Fruit fly (Drosophila melanogaster) whole organism, embryonic: ENCODE data around the gene fliI.

Experiments used
- Atf6 ChIP-seq: fragments of 200-800 bp; sonication (Bioruptor generic); IDR thresholded peaks from 2 replicates; pipeline ENCODE4 v1.3.6; 2022; ENCODE audit warnings: missing biosample characterization, missing genetic modification characterization
- B-H2 ChIP-seq: fragments of 200-800 bp; sonication (Bioruptor generic); optimal IDR thresholded peaks from 2 replicates; lab custom pipeline; 2018; ENCODE audit warnings: missing biosample characterization, mild to moderate bottlenecking, missing genetic modification characterization
- C15 ChIP-seq: fragments of 200-800 bp; sonication (Bioruptor generic); IDR thresholded peaks from 3 replicates; pipeline ENCODE4 v1.3.6; 2022; ENCODE audit warnings: missing biosample characterization, missing genetic modification characterization
- CG10147 ChIP-seq: fragments of 200-800 bp; sonication (Bioruptor generic); optimal IDR thresholded peaks from 2 replicates; lab custom pipeline; 2019; ENCODE audit warnings: missing biosample characterization, mild to moderate bottlenecking, missing genetic modification characterization, moderate library complexity
- CG12942 ChIP-seq: fragments of 200-800 bp; sonication (Bioruptor generic); optimal IDR thresholded peaks from 3 replicates; lab custom pipeline; 2016; ENCODE audit warnings: missing biosample characterization, missing genetic modification characterization
- CG13123 ChIP-seq: fragments of 200-800 bp; sonication (Bioruptor generic); optimal IDR thresholded peaks from 2 replicates; lab custom pipeline; 2016; ENCODE audit warnings: missing biosample characterization, missing genetic modification characterization
- CG14710 ChIP-seq: fragments of 200-800 bp; sonication (Bioruptor generic); optimal IDR thresholded peaks from 3 replicates; lab custom pipeline; 2019; ENCODE audit warnings: missing biosample characterization, mild to moderate bottlenecking, missing genetic modification characterization, moderate library complexity
- CG15696 ChIP-seq: fragments of 200-800 bp; sonication (Bioruptor generic); optimal IDR thresholded peaks from 2 replicates; lab custom pipeline; 2019; ENCODE audit warnings: missing biosample characterization, mild to moderate bottlenecking, missing genetic modification characterization, moderate library complexity
- CG1603 ChIP-seq: fragments of 200-800 bp; sonication (Bioruptor generic); optimal IDR thresholded peaks from 2 replicates; lab custom pipeline; 2019; ENCODE audit warnings: missing biosample characterization, mild to moderate bottlenecking, missing genetic modification characterization, moderate library complexity
- CG17802 ChIP-seq: fragments of 200-800 bp; sonication (Bioruptor generic); optimal IDR thresholded peaks from 2 replicates; lab custom pipeline; 2018; ENCODE audit warnings: missing biosample characterization, mild to moderate bottlenecking, missing genetic modification characterization, moderate library complexity
- CG17829 ChIP-seq: fragments of 200-800 bp; optimal IDR thresholded peaks from 2 replicates; lab custom pipeline; 2019; ENCODE audit warnings: missing biosample characterization, mild to moderate bottlenecking, missing genetic modification characterization, moderate library complexity
- CG18599 ChIP-seq: fragments of 200-800 bp; sonication (Bioruptor generic); optimal IDR thresholded peaks from 3 replicates; lab custom pipeline; 2017; ENCODE audit warnings: missing biosample characterization, missing genetic modification characterization, mild to moderate bottlenecking, moderate library complexity, missing genetic modification reagents
- CG30403 ChIP-seq: fragments of 200-800 bp; sonication (Bioruptor generic); optimal IDR thresholded peaks from 3 replicates; lab custom pipeline; 2016; ENCODE audit warnings: missing biosample characterization, missing genetic modification characterization
- CG34224 ChIP-seq: fragments of 200-800 bp; sonication (Bioruptor generic); IDR thresholded peaks from 3 replicates; pipeline ENCODE4 v1.3.6; 2022; ENCODE audit warnings: missing biosample characterization, missing genetic modification characterization; ENCODE audit not compliant: partially characterized antibody
- CG8388 ChIP-seq: fragments of 200-800 bp; sonication (Bioruptor generic); optimal IDR thresholded peaks from 2 replicates; lab custom pipeline; 2019; ENCODE audit warnings: missing biosample characterization, mild to moderate bottlenecking, missing genetic modification characterization, moderate library complexity
- CHES-1-like ChIP-seq: fragments of 200-800 bp; sonication (Bioruptor generic); optimal IDR thresholded peaks from 2 replicates; lab custom pipeline; 2016; ENCODE audit warnings: missing biosample characterization, missing genetic modification characterization
- Chrac-16 ChIP-seq: fragments of 200-800 bp; sonication (Bioruptor generic); optimal IDR thresholded peaks from 3 replicates; lab custom pipeline; 2016; ENCODE audit warnings: missing biosample characterization, missing genetic modification characterization
- Dad ChIP-seq: fragments of 200-800 bp; sonication (Bioruptor generic); optimal IDR thresholded peaks from 3 replicates; lab custom pipeline; 2016; ENCODE audit warnings: missing biosample characterization, missing genetic modification characterization
- Hand ChIP-seq: fragments of 200-800 bp; sonication (Bioruptor generic); optimal IDR thresholded peaks from 2 replicates; lab custom pipeline; 2017; ENCODE audit warnings: mild to moderate bottlenecking, missing biosample characterization, missing genetic modification reagents, missing genetic modification characterization
- HmgZ ChIP-seq: fragments of 200-800 bp; sonication (Bioruptor generic); optimal IDR thresholded peaks from 2 replicates; lab custom pipeline; 2018; ENCODE audit warnings: missing biosample characterization, mild to moderate bottlenecking, missing genetic modification characterization
- NC2α ChIP-seq: fragments of 200-800 bp; sonication (Bioruptor generic); optimal IDR thresholded peaks from 2 replicates; lab custom pipeline; 2016; ENCODE audit warnings: missing biosample characterization, missing genetic modification characterization
- Oli ChIP-seq: fragments of 200-800 bp; sonication (Bioruptor generic); optimal IDR thresholded peaks from 2 replicates; lab custom pipeline; 2018; ENCODE audit warnings: missing biosample characterization, mild to moderate bottlenecking, missing genetic modification characterization, moderate library complexity
- Sry-β ChIP-seq: fragments of 200-800 bp; sonication (Bioruptor generic); optimal IDR thresholded peaks from 2 replicates; lab custom pipeline; 2018; ENCODE audit warnings: missing biosample characterization, mild to moderate bottlenecking, missing genetic modification characterization, moderate library complexity
- Tbp ChIP-seq: fragments of >200 bp; optimal IDR thresholded peaks from 2 replicates; lab custom pipeline; 2018; ENCODE audit warnings: missing biosample characterization, missing genetic modification characterization
- Usf ChIP-seq: fragments of 200-800 bp; sonication (Bioruptor generic); optimal IDR thresholded peaks from 2 replicates; lab custom pipeline; 2017; ENCODE audit warnings: missing genotype, missing biosample characterization, missing genetic modification characterization
- YL-1 ChIP-seq: fragments of 200-800 bp; sonication (Bioruptor generic); optimal IDR thresholded peaks from 3 replicates; lab custom pipeline; 2017; ENCODE audit warnings: missing biosample characterization, mild to moderate bottlenecking, missing genetic modification characterization
- ac ChIP-seq: fragments of 200-800 bp; sonication (Bioruptor generic); optimal IDR thresholded peaks from 3 replicates; lab custom pipeline; 2017; ENCODE audit warnings: missing biosample characterization, mild to moderate bottlenecking, missing genetic modification characterization
- aop ChIP-seq: fragments of 200-800 bp; sonication (Bioruptor generic); IDR thresholded peaks from 2 replicates; pipeline ENCODE4 v1.3.6; 2022; ENCODE audit warnings: missing biosample characterization, missing genetic modification characterization
- ap ChIP-seq: fragments of 200-800 bp; sonication (Bioruptor generic); IDR thresholded peaks from 2 replicates; pipeline ENCODE4 v1.3.6; 2022; ENCODE audit warnings: missing biosample characterization, missing genetic modification characterization
- corto ChIP-seq: fragments of 200-800 bp; sonication (Bioruptor generic); optimal IDR thresholded peaks from 2 replicates; lab custom pipeline; 2016; ENCODE audit warnings: missing biosample characterization, mild to moderate bottlenecking, missing genetic modification characterization, moderate library complexity
- crc ChIP-seq: fragments of 200-800 bp; sonication (Bioruptor generic); optimal IDR thresholded peaks from 2 replicates; lab custom pipeline; 2016; ENCODE audit warnings: missing biosample characterization, missing genetic modification characterization
- ewg ChIP-seq: fragments of 200-800 bp; sonication (Bioruptor generic); optimal IDR thresholded peaks from 3 replicates; lab custom pipeline; 2017; ENCODE audit warnings: mild to moderate bottlenecking, missing biosample characterization, missing genetic modification reagents, missing genetic modification characterization
- fd64A ChIP-seq: fragments of 200-800 bp; sonication (Bioruptor generic); optimal IDR thresholded peaks from 3 replicates; lab custom pipeline; 2018; ENCODE audit warnings: missing biosample characterization, mild to moderate bottlenecking, missing genetic modification characterization
- fd96Cb ChIP-seq: fragments of 200-800 bp; sonication (Bioruptor generic); optimal IDR thresholded peaks from 2 replicates; lab custom pipeline; 2018; ENCODE audit warnings: missing biosample characterization, mild to moderate bottlenecking, missing genetic modification characterization, moderate library complexity
- gcm2 ChIP-seq: fragments of 200-800 bp; sonication (Bioruptor generic); optimal IDR thresholded peaks from 2 replicates; lab custom pipeline; 2016; ENCODE audit warnings: missing biosample characterization, missing genetic modification characterization
- gt ChIP-seq: fragments of 200-800 bp; sonication (Bioruptor generic); IDR thresholded peaks from 2 replicates; pipeline ENCODE4 v1.3.6; 2022; ENCODE audit warnings: missing biosample characterization, missing genetic modification characterization
- ham ChIP-seq: fragments of 200-800 bp; sonication (Bioruptor generic); IDR thresholded peaks from 2 replicates; pipeline ENCODE4 v1.3.6; 2022; ENCODE audit warnings: missing biosample characterization, missing genetic modification characterization
- kah ChIP-seq: fragments of 200-800 bp; sonication (Bioruptor generic); optimal IDR thresholded peaks from 2 replicates; lab custom pipeline; 2018; ENCODE audit warnings: missing biosample characterization, mild to moderate bottlenecking, missing genetic modification characterization
- lmd ChIP-seq: fragments of 200-800 bp; sonication (Bioruptor generic); IDR thresholded peaks from 2 replicates; pipeline ENCODE4 v1.3.6; 2022; ENCODE audit warnings: missing biosample characterization, missing genetic modification characterization
- ranshi ChIP-seq: fragments of 200-800 bp; sonication (Bioruptor generic); IDR thresholded peaks from 2 replicates; pipeline ENCODE4 v1.3.6; 2022; ENCODE audit warnings: missing biosample characterization, missing genetic modification characterization
- slou ChIP-seq: fragments of 200-800 bp; sonication (Bioruptor generic); optimal IDR thresholded peaks from 3 replicates; lab custom pipeline; 2016; ENCODE audit warnings: missing biosample characterization, missing genetic modification characterization
- tin ChIP-seq: fragments of 200-800 bp; sonication (Bioruptor generic); optimal IDR thresholded peaks from 3 replicates; lab custom pipeline; 2016; ENCODE audit warnings: missing biosample characterization, missing genetic modification characterization
- tna ChIP-seq: fragments of 200-800 bp; sonication (Bioruptor generic); IDR thresholded peaks from 2 replicates; pipeline ENCODE4 v1.3.6; 2022; ENCODE audit warnings: missing biosample characterization, missing genetic modification characterization; ENCODE audit not compliant: partially characterized antibody
- toy ChIP-seq: fragments of 200-800 bp; sonication (Bioruptor generic); IDR thresholded peaks from 2 replicates; pipeline ENCODE4 v1.3.6; 2022; ENCODE audit warnings: missing biosample characterization, missing genetic modification characterization
- unc-4 ChIP-seq: fragments of 200-800 bp; sonication (Bioruptor generic); IDR thresholded peaks from 2 replicates; pipeline ENCODE4 v1.3.6; 2022; ENCODE audit warnings: missing biosample characterization, missing genetic modification characterization; ENCODE audit not compliant: partially characterized antibody
- unpg ChIP-seq: fragments of 200-800 bp; sonication (Bioruptor generic); optimal IDR thresholded peaks from 3 replicates; lab custom pipeline; 2018; ENCODE audit warnings: missing biosample characterization, mild to moderate bottlenecking, missing genetic modification characterization, moderate library complexity
- wek ChIP-seq: fragments of 200-800 bp; sonication (Bioruptor generic); optimal IDR thresholded peaks from 3 replicates; lab custom pipeline; 2018; ENCODE audit warnings: missing biosample characterization, mild to moderate bottlenecking, missing genetic modification characterization, moderate library complexity
- z ChIP-seq: fragments of 200-800 bp; sonication (Bioruptor generic); IDR thresholded peaks from 3 replicates; pipeline ENCODE4 v1.3.6; 2022; ENCODE audit warnings: missing biosample characterization, missing genetic modification characterization
- zen2 ChIP-seq: fragments of 200-800 bp; sonication (Bioruptor generic); IDR thresholded peaks from 3 replicates; pipeline ENCODE4 v1.3.6; 2022; ENCODE audit warnings: missing biosample characterization, missing genetic modification characterization; ENCODE audit not compliant: partially characterized antibody

The fliI gene

DNA sequence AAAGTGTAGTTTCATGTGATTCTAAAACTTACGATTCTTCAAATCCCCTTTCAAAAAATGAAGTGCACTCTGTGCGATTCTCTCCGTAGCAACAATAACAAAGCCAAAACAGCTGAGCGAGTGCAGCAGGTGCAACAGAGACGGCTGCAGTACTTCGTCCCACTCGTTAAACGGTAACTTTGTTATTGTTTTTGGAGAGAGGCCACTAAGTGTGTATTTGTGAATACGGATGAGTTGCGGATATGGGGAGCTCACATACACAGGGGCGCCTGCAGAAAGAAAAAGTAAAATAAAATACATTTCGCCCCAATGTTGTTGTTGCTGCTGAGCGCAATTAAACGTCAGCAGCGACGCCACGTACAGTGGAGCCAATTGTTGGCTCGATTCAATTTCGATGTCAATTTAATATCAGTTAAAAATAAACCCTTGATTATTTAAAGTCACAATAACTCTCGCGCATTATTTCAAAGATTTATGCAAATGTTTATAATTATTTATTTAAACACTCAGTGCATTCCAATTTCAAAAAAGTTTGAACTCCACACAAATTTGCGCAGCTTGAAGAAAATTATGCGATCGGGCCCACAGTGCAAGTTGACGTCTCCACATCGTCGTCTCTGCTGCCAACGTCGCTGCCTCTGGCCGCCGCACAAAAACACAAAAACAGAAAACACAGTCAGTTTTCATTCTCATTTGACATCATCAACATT, 28.0 kb downstream of the fliI start (continued):
- TF ChIP-seq CG34224 (no peak), B-H2 (GFP tag; lab: Kevin White, UChicago) (peak; percentile 98), CHES-1-like (peak; percentile 93), z (GFP tag; lab: Robert Waterston, UW) (peak; percentile 67; the same call in 2 of the 3 replicates), ewg (peak; percentile 95), corto (GFP tag; lab: Kevin White, UChicago) (peak; percentile 95), CG14710 (tag; lab: Kevin White, UChicago) (peak; percentile 95), CG17802 (tag; lab: Kevin White, UChicago) (peak; percentile 88), aop (GFP tag; lab: Robert Waterston, UW) (peak; percentile 82), gcm2 (GFP tag; lab: Kevin White, UChicago) (peak; percentile 93), CG17829 (tag; lab: Kevin White, UChicago) (peak; percentile 97), Usf (GFP tag; lab: Kevin White, UChicago) (peak; percentile 87), lmd (peak; percentile 98), CG13123 (peak; percentile 89), Chrac-16 (GFP tag; lab: Kevin White, UChicago) (peak; percentile 97), tna (GFP tag; lab: Robert Waterston, UW) (no peak), CG1603 (peak; percentile 87), NC2α (GFP tag; lab: Kevin White, UChicago) (peak; percentile 89), HmgZ (peak; percentile 99), Oli (tag; lab: Kevin White, UChicago) (peak; percentile 99), ham (GFP tag; lab: Robert Waterston, UW) (peak; percentile 93), CG10147 (GFP tag; lab: Kevin White, UChicago) (peak; percentile 96), YL-1 (peak; percentile 93), Dad (GFP tag; lab: Kevin White, UChicago) (peak; percentile 93), Sry-β (peak; percentile 62), zen2 (GFP tag; lab: Robert Waterston, UW) (no peak), fd96Cb (peak; percentile 98), crc (GFP tag; lab: Kevin White, UChicago) (peak; percentile 92), toy (GFP tag; lab: Robert Waterston, UW) (peak; percentile 90), CG12942 (GFP tag; lab: Kevin White, UChicago) (peak; percentile 95), Atf6 (peak; percentile 97), CG18599 (GFP tag; lab: Kevin White, UChicago) (peak; percentile 99), gt (GFP tag; lab: Robert Waterston, UW) (peak; percentile 92), slou (peak; percentile 95), kah (peak; percentile 95), wek (GFP tag; lab: Kevin White, UChicago) (peak; percentile 84), CG30403 (peak; percentile 98), Hand (GFP tag; lab: Kevin White, UChicago) (peak; percentile 96), Tbp (GFP tag; lab: Kevin White, UChicago) (no peak), fd64A (GFP tag; lab: Kevin White, UChicago) (peak; percentile 96), CG8388 (GFP tag; lab: Kevin White, UChicago) (peak; percentile 96), unc-4 (no peak), ranshi (GFP tag; lab: Robert Waterston, UW) (peak; percentile 96), CG15696 (peak; percentile 96), unpg (GFP tag; lab: Kevin White, UChicago) (peak; percentile 98), C15 (GFP tag; lab: Robert Waterston, UW) (peak; percentile 89), ap (GFP tag; lab: Robert Waterston, UW) (peak; percentile 91), tin (GFP tag; lab: Kevin White, UChicago) (peak; percentile 98), ac (peak; percentile 91)
